Worm (Caenorhabditis elegans): ENCODE results near the gene F07D3.3.

Gene F07D3.3

ce11 chrV:9500826-9501451 is 38.4 kb upstream of the F07D3.3 start, which contains the start of gene swt-5:
Gene swt-5 (plus strand): TSS chrV:9501401.
- TF ChIP-seq nhr-21 (tag; optimal IDR thresholded peaks at IDR 0.05) (no peak), lin-39 (tag; optimal IDR thresholded peaks at IDR 0.05) (no peak), alr-1 (tag; optimal IDR thresholded peaks at IDR 0.05) (no peak), nhr-237 (tag; optimal IDR thresholded peaks at IDR 0.05) (no peak), snpc-4 (tag; optimal IDR thresholded peaks at IDR 0.05) (no peak), R02D3.7 (tag; optimal IDR thresholded peaks at IDR 0.05) (no peak), C34F6.9 (tag; optimal IDR thresholded peaks at IDR 0.05) (no peak), crh-2 (tag; optimal IDR thresholded peaks at IDR 0.05) (no peak), nhr-11 (tag; optimal IDR thresholded peaks at IDR 0.05) (no peak), sma-3 (GFP tag; optimal IDR thresholded peaks at IDR 0.05) (no peak), nhr-6 (tag; optimal IDR thresholded peaks at IDR 0.05) (no peak), unc-62 (GFP tag; optimal IDR thresholded peaks at IDR 0.05) (no peak), mab-5 (tag; optimal IDR thresholded peaks at IDR 0.05) (no peak), blmp-1 (tag; optimal IDR thresholded peaks at IDR 0.05; ENCODE audit: insufficient read depth) (no peak), F13H6.1 (tag; optimal IDR thresholded peaks at IDR 0.05) (no peak), lsy-2 (tag; optimal IDR thresholded peaks at IDR 0.05) (no peak), nhr-129 (tag; optimal IDR thresholded peaks at IDR 0.05) (no peak), aly-2 (tag; optimal IDR thresholded peaks at IDR 0.05) (no peak), sem-4 (tag; optimal IDR thresholded peaks at IDR 0.05) (no peak), nhr-23 (tag; optimal IDR thresholded peaks at IDR 0.05) (no peak)

- no peak for TF ChIP-seq unc-62 (GFP tag; optimal IDR thresholded peaks at IDR 0.05)
- peak; percentile 42 for TF ChIP-seq blmp-1 (tag; optimal IDR thresholded peaks at IDR 0.05; ENCODE audit: insufficient read depth)
Observed at ce11 chrV:9499295-9499694, 36.8 kb upstream of the F07D3.3 start.

DNA sequence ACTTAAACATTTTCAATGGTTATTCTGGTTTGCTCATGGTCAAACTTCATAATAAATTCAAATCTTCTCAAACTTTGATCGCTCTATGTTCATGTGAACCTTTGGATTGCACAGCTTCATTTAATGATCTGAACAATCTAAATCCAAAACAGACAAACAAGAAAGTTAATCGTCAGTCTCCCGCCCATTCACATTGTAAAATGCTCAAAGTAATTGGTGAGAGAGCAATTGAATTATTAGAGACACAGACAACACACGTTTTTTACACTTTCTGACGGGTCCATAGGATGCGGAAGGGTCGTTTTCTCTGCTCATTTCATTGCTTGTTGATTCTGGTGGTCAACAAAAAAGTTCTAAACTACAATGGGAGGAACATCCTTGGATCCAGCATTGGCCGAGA is 34.2 kb upstream of the F07D3.3 start, which contains the start of gene gsnl-1:
gsnl-1 (plus strand) TSS at position 301 of the 400 bp plus-strand sequence.
- TF ChIP-seq ama-1 (optimal IDR thresholded peaks at IDR 0.05) (no peak), nhr-23 (tag; optimal IDR thresholded peaks at IDR 0.05) (no peak), nhr-25 (tag; optimal IDR thresholded peaks at IDR 0.05) (no peak), mab-5 (tag; optimal IDR thresholded peaks at IDR 0.05) (no peak), peb-1 (tag; optimal IDR thresholded peaks at IDR 0.05) (no peak), lin-11 (tag; optimal IDR thresholded peaks at IDR 0.05) (no peak), ztf-11 (tag; optimal IDR thresholded peaks at IDR 0.05) (no peak), nhr-11 (tag; optimal IDR thresholded peaks at IDR 0.05) (no peak), F13H6.1 (tag; optimal IDR thresholded peaks at IDR 0.05) (no peak), ZK546.5 (tag; optimal IDR thresholded peaks at IDR 0.05) (no peak), ztf-4 (tag; optimal IDR thresholded peaks at IDR 0.05) (no peak), lin-13 (GFP tag; optimal IDR thresholded peaks at IDR 0.05) (no peak), fos-1 (tag; optimal IDR thresholded peaks at IDR 0.05) (no peak)

DNA sequence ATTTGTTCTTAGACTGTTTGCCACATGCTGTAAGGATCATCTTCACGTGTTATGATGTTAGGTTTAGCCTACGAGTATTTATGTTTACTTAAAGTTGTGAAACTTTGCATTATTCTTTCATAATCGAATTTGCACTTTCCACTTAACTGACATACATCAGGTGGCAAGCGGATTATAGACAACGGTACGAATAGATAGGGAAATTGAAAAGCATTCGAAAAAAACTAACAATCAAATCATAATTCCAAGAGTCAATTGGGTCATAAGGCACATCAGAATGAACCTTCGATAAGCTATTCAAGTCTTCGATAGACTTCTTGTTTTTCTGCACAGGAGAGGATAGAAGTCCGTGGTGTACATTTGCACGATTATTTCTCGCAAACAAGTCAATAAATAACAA is 30.0 kb upstream of the F07D3.3 start:
- no peak for TF ChIP-seq nhr-6 (tag; optimal IDR thresholded peaks at IDR 0.05)
- TF ChIP-seq nhr-237 (tag; optimal IDR thresholded peaks at IDR 0.05) = no peak
- TF ChIP-seq lin-39 (tag; optimal IDR thresholded peaks at IDR 0.05) = no peak
- no peak for TF ChIP-seq mbf-1 (tag; optimal IDR thresholded peaks at IDR 0.05)
- no peak for TF ChIP-seq ceh-82 (tag; optimal IDR thresholded peaks at IDR 0.05)
- no peak for TF ChIP-seq lsy-2 (tag; optimal IDR thresholded peaks at IDR 0.05)
- peak; percentile 44 for TF ChIP-seq sma-9 (GFP tag; optimal IDR thresholded peaks at IDR 0.05)
- TF ChIP-seq sma-9 (tag; optimal IDR thresholded peaks at IDR 0.05) = no peak
- TF ChIP-seq zag-1 (tag; optimal IDR thresholded peaks at IDR 0.05) = no peak
- peak; percentile 27 for TF ChIP-seq fos-1 (tag; optimal IDR thresholded peaks at IDR 0.05)
- no peak for TF ChIP-seq Y55F3AM.14 (GFP tag; optimal IDR thresholded peaks at IDR 0.05)
- TF ChIP-seq nhr-11 (tag; optimal IDR thresholded peaks at IDR 0.05) = no peak
- no peak for TF ChIP-seq egl-27 (tag; optimal IDR thresholded peaks at IDR 0.05)
- TF ChIP-seq ceh-16 (tag; optimal IDR thresholded peaks at IDR 0.05) = no peak

Data from whole organism, L2 larva.